Worm (Caenorhabditis elegans) whole organism, young adult: Measurements from ENCODE around the gene npr-12.

Experiments used
- B0261.1 ChIP-seq: sonication (generic microtip); optimal IDR thresholded peaks from 2 replicates; lab custom pipeline; 2016; ENCODE audit warnings: mild to moderate bottlenecking, missing genetic modification characterization, moderate library complexity, missing compliant biosample characterization
- C17E4.6 ChIP-seq: fragments of 200-800 bp; sonication (Bioruptor generic); IDR thresholded peaks from 2 replicates; pipeline ENCODE4 v1.3.6; 2022; ENCODE audit warnings: missing genetic modification reagents, missing genetic modification characterization, missing compliant biosample characterization
- D2030.7 ChIP-seq: fragments of 200-800 bp; sonication (Bioruptor generic); IDR thresholded peaks from 2 replicates; pipeline ENCODE4 v1.3.6; 2022; ENCODE audit warnings: missing genetic modification reagents, missing genetic modification characterization, missing compliant biosample characterization
- F10E7.11 ChIP-seq: sonication (generic microtip); optimal IDR thresholded peaks from 2 replicates; lab custom pipeline; 2017; ENCODE audit warnings: mild to moderate bottlenecking, missing genetic modification characterization, moderate library complexity, missing compliant biosample characterization
- F22D6.2 ChIP-seq: sonication (generic microtip); optimal IDR thresholded peaks from 2 replicates; lab custom pipeline; 2016; ENCODE audit warnings: mild to moderate bottlenecking, missing genetic modification characterization, missing compliant biosample characterization
- F33H1.4 ChIP-seq: fragments of 200-800 bp; sonication (Bioruptor generic); IDR thresholded peaks from 2 replicates; pipeline ENCODE4 v1.3.6; 2022; ENCODE audit warnings: missing genetic modification reagents, missing genetic modification characterization, missing compliant biosample characterization
- F39B2.1 ChIP-seq: fragments of 200-800 bp; sonication (Bioruptor generic); IDR thresholded peaks from 2 replicates; pipeline ENCODE4 v1.3.6; 2022; ENCODE audit warnings: missing genetic modification reagents, missing genetic modification characterization, missing compliant biosample characterization
- F55B11.4 ChIP-seq: sonication (generic microtip); optimal IDR thresholded peaks from 2 replicates; lab custom pipeline; 2016; ENCODE audit warnings: missing compliant biosample characterization, missing genetic modification characterization, borderline replicate concordance; ENCODE audit not compliant: insufficient read depth
- F57A8.1 ChIP-seq: fragments of 200-800 bp; sonication (Bioruptor generic); optimal IDR thresholded peaks from 2 replicates; lab custom pipeline; 2018; ENCODE audit warnings: mild to moderate bottlenecking, missing genetic modification characterization, moderate library complexity, missing compliant biosample characterization
- K11D2.4 ChIP-seq: fragments of 200-800 bp; sonication (Bioruptor generic); IDR thresholded peaks from 2 replicates; pipeline ENCODE4 v1.3.6; 2022; ENCODE audit warnings: missing genetic modification reagents, missing genetic modification characterization, missing compliant biosample characterization
- T07F8.4 ChIP-seq: sonication (generic microtip); optimal IDR thresholded peaks from 2 replicates; lab custom pipeline; 2016; ENCODE audit warnings: mild to moderate bottlenecking, missing genetic modification characterization, moderate library complexity, missing compliant biosample characterization
- Y53G8AR.9 ChIP-seq: fragments of 200-800 bp; sonication (Bioruptor generic); conservative IDR thresholded peaks from 2 replicates; pipeline ENCODE4 v1.3.6; 2022; ENCODE audit warnings: missing genetic modification reagents, missing genetic modification characterization, missing compliant biosample characterization
- ama-1 ChIP-seq, 3 experiments: fragments of 150-350 bp in 1 of 3; sonication (generic microtip) in 2 of 3; optimal IDR thresholded peaks; 2 replicates each; lab custom pipeline; 2014 to 2018; ENCODE audit warnings: missing biosample characterization in 2 of 3, missing genetic modification characterization in 2 of 3, missing genetic modification reagents in 2 of 3
- cebp-1 ChIP-seq, 2 experiments: fragments of 200-800 bp in 1 of 2; sonication (Bioruptor generic) in 1 of 2; sonication (generic microtip) in 1 of 2; IDR thresholded peaks in 1 of 2; optimal IDR thresholded peaks in 1 of 2; 2 replicates each; pipeline versions ENCODE4 v1.3.6 to Lab custom; 2017 to 2022; ENCODE audit warnings: missing compliant biosample characterization in 2 of 2, missing genetic modification characterization in 2 of 2, mild to moderate bottlenecking in 1 of 2, missing genetic modification reagents in 1 of 2, moderate library complexity in 1 of 2
- cebp-2 ChIP-seq: fragments of 200-800 bp; sonication (Bioruptor generic); IDR thresholded peaks from 2 replicates; pipeline ENCODE4 v1.3.6; 2022; ENCODE audit warnings: missing genetic modification characterization, missing compliant biosample characterization
- ceh-100 ChIP-seq: fragments of 200-800 bp; sonication (Bioruptor generic); IDR thresholded peaks from 2 replicates; pipeline ENCODE4 v1.3.6; 2022; ENCODE audit warnings: missing genetic modification reagents, missing genetic modification characterization, missing compliant biosample characterization
- ceh-27 ChIP-seq: fragments of 200-800 bp; sonication (Bioruptor generic); optimal IDR thresholded peaks from 2 replicates; lab custom pipeline; 2018; ENCODE audit warnings: mild to moderate bottlenecking, missing genetic modification characterization, moderate library complexity, missing compliant biosample characterization
- ceh-40 ChIP-seq: fragments of 200-800 bp; sonication (Bioruptor generic); IDR thresholded peaks from 2 replicates; pipeline ENCODE4 v1.3.6; 2022; ENCODE audit warnings: missing genetic modification characterization, missing compliant biosample characterization
- ceh-58 ChIP-seq: fragments of 200-800 bp; sonication (Bioruptor generic); IDR thresholded peaks from 2 replicates; pipeline ENCODE4 v1.3.6; 2022; ENCODE audit warnings: missing genetic modification characterization, missing compliant biosample characterization
- egl-18 ChIP-seq: fragments of 200-800 bp; sonication (Bioruptor generic); IDR thresholded peaks from 2 replicates; pipeline ENCODE4 v1.3.6; 2022; ENCODE audit warnings: missing genetic modification reagents, missing genetic modification characterization, missing compliant biosample characterization
- egl-44 ChIP-seq: fragments of 200-800 bp; sonication (Bioruptor generic); IDR thresholded peaks from 2 replicates; pipeline ENCODE4 v1.3.6; 2022; ENCODE audit warnings: missing genetic modification reagents, missing genetic modification characterization, missing compliant biosample characterization
- hlh-12 ChIP-seq: sonication (generic microtip); optimal IDR thresholded peaks from 2 replicates; lab custom pipeline; 2016; ENCODE audit warnings: missing genetic modification characterization, missing compliant biosample characterization
- hmg-1.2 ChIP-seq: fragments of 200-800 bp; sonication (Bioruptor generic); IDR thresholded peaks from 2 replicates; pipeline ENCODE4 v1.3.6; 2022; ENCODE audit warnings: missing genetic modification reagents, missing genetic modification characterization, missing compliant biosample characterization
- lag-1 ChIP-seq: fragments of 200-800 bp; sonication (Bioruptor generic); IDR thresholded peaks from 2 replicates; pipeline ENCODE4 v1.3.6; 2022; ENCODE audit warnings: missing genetic modification reagents, missing genetic modification characterization, missing compliant biosample characterization
- let-526 ChIP-seq: fragments of 200-800 bp; sonication (Bioruptor generic); IDR thresholded peaks from 2 replicates; pipeline ENCODE4 v1.3.6; 2022; ENCODE audit warnings: missing genetic modification reagents, missing genetic modification characterization, missing compliant biosample characterization
- lin-40 ChIP-seq: sonication (generic microtip); optimal IDR thresholded peaks from 2 replicates; lab custom pipeline; 2016; ENCODE audit warnings: missing genetic modification characterization, mild to moderate bottlenecking, missing compliant biosample characterization, missing genotype, missing genetic modification reagents
- lsy-27 ChIP-seq: sonication (generic microtip); optimal IDR thresholded peaks from 2 replicates; lab custom pipeline; 2017; ENCODE audit warnings: missing genetic modification characterization, mild to moderate bottlenecking, missing compliant biosample characterization, antibody characterized with exemption, missing genotype, borderline replicate concordance; ENCODE audit not compliant: insufficient read depth
- madf-3 ChIP-seq: fragments of 200-800 bp; sonication (Bioruptor generic); IDR thresholded peaks from 2 replicates; pipeline ENCODE4 v1.3.6; 2022; ENCODE audit warnings: missing genetic modification reagents, missing genetic modification characterization, missing compliant biosample characterization
- madf-8 ChIP-seq: fragments of 200-800 bp; sonication (Bioruptor generic); conservative IDR thresholded peaks from 2 replicates; pipeline ENCODE4 v1.3.6; 2022; ENCODE audit warnings: missing genetic modification reagents, missing genetic modification characterization, missing compliant biosample characterization
- mcd-1 ChIP-seq: fragments of 200-800 bp; sonication (Bioruptor generic); IDR thresholded peaks from 2 replicates; pipeline ENCODE4 v1.3.6; 2022; ENCODE audit warnings: missing genetic modification reagents, missing genetic modification characterization, missing compliant biosample characterization
- nfya-2 ChIP-seq: fragments of 200-800 bp; sonication (Bioruptor generic); IDR thresholded peaks from 2 replicates; pipeline ENCODE4 v1.3.6; 2022; ENCODE audit warnings: missing genetic modification reagents, missing genetic modification characterization, missing compliant biosample characterization
- nhr-179 ChIP-seq: sonication (generic microtip); optimal IDR thresholded peaks from 2 replicates; lab custom pipeline; 2016; ENCODE audit warnings: mild to moderate bottlenecking, missing genetic modification characterization, missing compliant biosample characterization
- nhr-27 ChIP-seq: fragments of 200-800 bp; sonication (Bioruptor generic); optimal IDR thresholded peaks from 2 replicates; lab custom pipeline; 2018; ENCODE audit warnings: mild to moderate bottlenecking, missing genetic modification characterization, moderate library complexity, missing compliant biosample characterization
- nhr-80 ChIP-seq: sonication (generic microtip); optimal IDR thresholded peaks from 2 replicates; lab custom pipeline; 2016; ENCODE audit warnings: missing genetic modification characterization, missing compliant biosample characterization
- rcor-1 ChIP-seq: fragments of 200-800 bp; sonication (Bioruptor generic); IDR thresholded peaks from 2 replicates; pipeline ENCODE4 v1.3.6; 2022; ENCODE audit warnings: missing genetic modification reagents, missing genetic modification characterization, missing compliant biosample characterization
- repo-1 ChIP-seq: sonication (generic microtip); optimal IDR thresholded peaks from 2 replicates; lab custom pipeline; 2017; ENCODE audit warnings: mild to moderate bottlenecking, missing genetic modification characterization, missing compliant biosample characterization
- rpc-1 ChIP-seq, 2 experiments: fragments of 150-350 bp in 1 of 2; sonication (generic microtip) in 1 of 2; optimal IDR thresholded peaks; 2 replicates each; lab custom pipeline; 2014 to 2018; ENCODE audit warnings: missing biosample characterization in 1 of 2, missing genetic modification characterization in 1 of 2, missing genetic modification reagents in 1 of 2, missing genotype in 1 of 2
- sea-2 ChIP-seq: fragments of 200-800 bp; sonication (Bioruptor generic); IDR thresholded peaks from 2 replicates; pipeline ENCODE4 v1.3.6; 2022; ENCODE audit warnings: missing genetic modification characterization, missing compliant biosample characterization
- sptf-2 ChIP-seq: fragments of 200-800 bp; sonication (Bioruptor generic); optimal IDR thresholded peaks from 2 replicates; lab custom pipeline; 2018; ENCODE audit warnings: mild to moderate bottlenecking, missing genetic modification characterization, missing compliant biosample characterization
- unc-62 ChIP-seq: fragments of 150-350 bp; optimal IDR thresholded peaks from 2 replicates; lab custom pipeline; 2014; ENCODE audit warnings: missing biosample characterization, missing genetic modification reagents, missing genetic modification characterization
- xnd-1 ChIP-seq: sonication (generic microtip); optimal IDR thresholded peaks from 2 replicates; lab custom pipeline; 2016; ENCODE audit warnings: missing genotype, missing genetic modification reagents, missing genetic modification characterization, missing compliant biosample characterization
- zim-3 ChIP-seq: sonication (generic microtip); optimal IDR thresholded peaks from 2 replicates; lab custom pipeline; 2017; ENCODE audit warnings: mild to moderate bottlenecking, missing genetic modification characterization, moderate library complexity, missing compliant biosample characterization
- ztf-18 ChIP-seq: sonication (generic microtip); optimal IDR thresholded peaks from 2 replicates; lab custom pipeline; 2016; ENCODE audit warnings: missing genotype, mild to moderate bottlenecking, missing genetic modification characterization, missing compliant biosample characterization
- ztf-22 ChIP-seq: fragments of 200-800 bp; sonication (Bioruptor generic); optimal IDR thresholded peaks from 2 replicates; lab custom pipeline; 2018; ENCODE audit warnings: mild to moderate bottlenecking, missing genetic modification characterization, moderate library complexity, missing compliant biosample characterization
- ztf-25 ChIP-seq: fragments of 200-800 bp; sonication (Bioruptor generic); IDR thresholded peaks from 2 replicates; pipeline ENCODE4 v1.3.6; 2022; ENCODE audit warnings: missing genetic modification reagents, missing genetic modification characterization, missing compliant biosample characterization
- ztf-3 ChIP-seq: fragments of 200-800 bp; sonication (Bioruptor generic); optimal IDR thresholded peaks from 2 replicates; lab custom pipeline; 2018; ENCODE audit warnings: mild to moderate bottlenecking, missing genetic modification characterization, missing compliant biosample characterization
- ztf-6 ChIP-seq: fragments of 200-800 bp; sonication (Bioruptor generic); IDR thresholded peaks from 2 replicates; pipeline ENCODE4 v1.3.6; 2022; ENCODE audit warnings: missing genetic modification reagents, missing genetic modification characterization, missing compliant biosample characterization

npr-12 gene

DNA sequence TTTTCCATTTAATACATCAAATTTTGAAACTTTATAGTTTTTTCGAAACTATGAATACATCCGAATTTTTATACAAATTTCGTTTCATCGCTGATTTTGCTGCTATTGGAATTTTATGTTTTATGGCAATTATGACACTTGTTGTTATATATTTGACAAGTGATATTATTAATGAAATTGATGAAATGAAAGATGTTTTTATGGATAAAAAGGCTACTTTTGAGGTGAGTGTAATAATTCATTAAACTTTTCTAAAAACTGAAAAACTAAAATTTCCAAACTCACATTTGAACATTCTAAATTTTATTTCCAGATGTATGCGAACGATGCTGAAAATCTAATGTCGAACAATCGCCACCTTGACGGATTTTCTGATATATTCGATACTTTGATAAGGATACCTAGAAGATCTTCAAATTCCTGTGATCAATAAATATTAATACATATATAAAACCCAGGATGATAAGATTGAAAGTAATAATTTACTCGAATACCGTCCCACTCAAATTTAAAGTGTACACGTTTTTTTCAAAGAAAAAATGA is 31.4 kb downstream of the npr-12 start, which contains the start of the genes T22D1.17 and T22D1.8 (continued):
- TF ChIP-seq ceh-27 (GFP tag; lab: Kevin White, UChicago) (no peak), ceh-58 (no peak), madf-3 (GFP tag; lab: Robert Waterston, UW) (0 out of 2 replicates have a peak, but pooled peaks have one; percentile 48), ztf-22 (GFP tag; lab: Kevin White, UChicago) (no peak), lag-1 (GFP tag; lab: Robert Waterston, UW) (no peak), F33H1.4 (GFP tag; lab: Robert Waterston, UW) (peak; percentile 35; the same call in 1 of the 2 replicates), ztf-25 (GFP tag; lab: Robert Waterston, UW) (no peak), Y53G8AR.9 (GFP tag; lab: Robert Waterston, UW) (0 out of 2 replicates have a peak, but pooled peaks have one; percentile 36), F55B11.4 (tag; lab: Kevin White, UChicago) (no peak), lsy-27 (no peak), T07F8.4 (tag; lab: Kevin White, UChicago) (no peak), ama-1 (optimal IDR thresholded peaks at IDR 0.05; lab: Kevin White, UChicago) (no peak), ama-1 (GFP tag; optimal IDR thresholded peaks at IDR 0.05; lab: Kevin White, UChicago) (peak; percentile 11 to 63), rpc-1 (optimal IDR thresholded peaks at IDR 0.05; lab: Kevin White, UChicago) (no peak), rpc-1 (tag; optimal IDR thresholded peaks at IDR 0.05; lab: Kevin White, UChicago) (no peak), repo-1 (tag; lab: Kevin White, UChicago) (no peak), F39B2.1 (GFP tag; lab: Robert Waterston, UW) (peak; percentile 61; the same call in 1 of the 2 replicates), egl-18 (GFP tag; lab: Robert Waterston, UW) (no peak), D2030.7 (GFP tag; lab: Robert Waterston, UW) (peak; percentile 63), nfya-2 (GFP tag; lab: Robert Waterston, UW) (no peak), ztf-18 (tag; lab: Kevin White, UChicago) (peak; percentile 1), rcor-1 (GFP tag; lab: Robert Waterston, UW) (0 out of 2 replicates have a peak, but pooled peaks have one; percentile 32), F22D6.2 (tag; lab: Kevin White, UChicago) (no peak), hlh-12 (tag; lab: Kevin White, UChicago) (no peak), C17E4.6 (GFP tag; lab: Robert Waterston, UW) (peak; percentile 44; the same call in 1 of the 2 replicates), ztf-6 (no peak), hmg-1.2 (GFP tag; lab: Robert Waterston, UW) (peak; percentile 25), unc-62 (GFP tag; lab: Kevin White, UChicago) (no peak), nhr-27 (no peak), B0261.1 (tag; lab: Kevin White, UChicago) (no peak), K11D2.4 (GFP tag; lab: Robert Waterston, UW) (no peak), xnd-1 (tag; lab: Kevin White, UChicago) (no peak)

DNA sequence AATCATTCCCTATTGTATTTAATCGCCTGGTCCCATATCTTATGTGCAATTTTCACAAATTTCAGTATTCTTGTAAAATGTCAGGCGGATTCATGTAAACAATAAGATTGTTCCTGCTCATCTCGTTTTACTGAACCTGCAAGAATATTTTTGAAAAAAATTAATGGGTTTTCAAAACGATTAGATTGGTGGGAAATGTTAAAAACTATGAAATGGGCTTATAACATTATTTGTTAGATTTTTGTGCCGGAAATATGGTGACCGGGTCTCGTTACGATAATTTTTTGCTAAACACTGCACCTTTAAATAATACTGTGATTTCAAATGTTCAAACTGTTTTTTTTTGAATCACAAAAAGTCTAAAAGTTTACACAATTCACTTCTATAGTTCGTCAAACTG is 32.0 kb downstream of the npr-12 start:
- TF ChIP-seq sptf-2 (GFP tag; lab: Kevin White, UChicago), result no peak
- TF ChIP-seq lin-40 (tag; lab: Kevin White, UChicago), result no peak
- no peak for TF ChIP-seq ztf-3 (GFP tag; lab: Kevin White, UChicago)
- no peak for TF ChIP-seq cebp-1 (GFP tag; IDR thresholded peaks at IDR 0.05; lab: Robert Waterston, UW)
- peak; percentile 20 for TF ChIP-seq cebp-1 (tag; optimal IDR thresholded peaks at IDR 0.05; lab: Kevin White, UChicago)
- no peak for TF ChIP-seq let-526 (GFP tag; lab: Robert Waterston, UW)
- TF ChIP-seq nhr-179 (tag; lab: Kevin White, UChicago), result no peak
- no peak for TF ChIP-seq mcd-1 (GFP tag; lab: Robert Waterston, UW)
- TF ChIP-seq cebp-2 (GFP tag; lab: Robert Waterston, UW), result no peak
- TF ChIP-seq zim-3 (tag; lab: Kevin White, UChicago), result no peak
- TF ChIP-seq B0261.1 (tag; lab: Kevin White, UChicago), result no peak
- TF ChIP-seq ceh-40 (GFP tag; lab: Robert Waterston, UW), result no peak
- TF ChIP-seq sea-2 (GFP tag; lab: Robert Waterston, UW), result no peak
- TF ChIP-seq egl-44, result 0 out of 2 replicates have a peak, but pooled peaks have one; percentile 31
- no peak for TF ChIP-seq F10E7.11
- no peak for TF ChIP-seq F57A8.1 (GFP tag; lab: Kevin White, UChicago)
- TF ChIP-seq Y53G8AR.9 (GFP tag; lab: Robert Waterston, UW), result 0 out of 2 replicates have a peak, but pooled peaks have one; percentile 62
- peak; percentile 47 for TF ChIP-seq madf-8 (GFP tag; lab: Robert Waterston, UW)
- TF ChIP-seq nhr-80 (tag; lab: Kevin White, UChicago), result no peak
- no peak for TF ChIP-seq ceh-100 (GFP tag; lab: Robert Waterston, UW)
